Worm (Caenorhabditis elegans) whole organism, L4/young adult: ENCODE measurements around the gene C26B9.5.

ENCODE experiments used
- W03F9.2 ChIP-seq: fragments of 150-350 bp; optimal IDR thresholded peaks from 2 replicates; lab custom pipeline; 2014; ENCODE audit warnings: missing biosample characterization, missing genetic modification characterization
- dao-5 ChIP-seq: sonication (generic microtip); optimal IDR thresholded peaks from 2 replicates; lab custom pipeline; 2016; ENCODE audit warnings: missing genotype, missing genetic modification characterization, moderate library complexity, missing compliant biosample characterization
- him-1 ChIP-seq: sonication (generic microtip); optimal IDR thresholded peaks from 2 replicates; lab custom pipeline; 2016; ENCODE audit warnings: missing genotype, missing genetic modification reagents, missing genetic modification characterization, missing compliant biosample characterization

- no peak for TF ChIP-seq dao-5
- TF ChIP-seq him-1 (tag; lab: Kevin White, UChicago) = no peak
- no peak for TF ChIP-seq W03F9.2 (tag; lab: Kevin White, UChicago)
Measured at ce11 chrX:5372638-5373037, 43.4 kb downstream of the C26B9.5 start, which contains the start of gene F35C8.8.
